Worm (Caenorhabditis elegans): ENCODE results near the gene ZK512.7.

The ZK512.7 gene

ce11 chrIII:9138601-9139000 is at the start of gene ZK512.7:
Gene ZK512.7, minus strand, starts transcription at chrIII:9138701.
- peak in 1 of 2 experiments; percentile 72 for TF ChIP-seq unc-62 (GFP tag; optimal IDR thresholded peaks at IDR 0.05 in 1 of 2)
- TF ChIP-seq unc-62 (tag; optimal IDR thresholded peaks at IDR 0.05) = no peak
- TF ChIP-seq ztf-7 (tag; optimal IDR thresholded peaks at IDR 0.05) = no peak
- TF ChIP-seq spr-1 (tag; optimal IDR thresholded peaks at IDR 0.05) = no peak
- TF ChIP-seq zip-2 (tag; optimal IDR thresholded peaks at IDR 0.05) = no peak
- TF ChIP-seq nhr-77 (tag; optimal IDR thresholded peaks at IDR 0.05) = no peak
- no peak for TF ChIP-seq duxl-1 (tag; optimal IDR thresholded peaks at IDR 0.05; ENCODE audit: poor library complexity)
- no peak for TF ChIP-seq mxl-2 (GFP tag; conservative IDR thresholded peaks at IDR 0.05)

ce11 chrIII:9185722-9186121 is 47.2 kb upstream of the ZK512.7 start, which contains the start of gene ZC84.7:
Gene ZC84.7, plus strand, starts transcription at chrIII:9186022.
- TF ChIP-seq daf-12 (tag; optimal IDR thresholded peaks at IDR 0.05) = no peak
- no peak for TF ChIP-seq nhr-6 (tag; optimal IDR thresholded peaks at IDR 0.05)
- TF ChIP-seq tra-1 (GFP tag; IDR thresholded peaks at IDR 0.05) = no peak
- no peak for TF ChIP-seq lin-38 (GFP tag; IDR thresholded peaks at IDR 0.05)
- TF ChIP-seq ces-1 (GFP tag; optimal IDR thresholded peaks at IDR 0.05) = no peak
- no peak for TF ChIP-seq snpc-1.2 (GFP tag; IDR thresholded peaks at IDR 0.05)

- no peak for TF ChIP-seq lin-29 (GFP tag; IDR thresholded peaks at IDR 0.05)
- TF ChIP-seq unc-62 (GFP tag; optimal IDR thresholded peaks at IDR 0.05 in 1 of 2) = peak in 1 of 2 experiments; percentile 38
- no peak for TF ChIP-seq unc-62 (tag; optimal IDR thresholded peaks at IDR 0.05)
Measured at ce11 chrIII:9181246-9181645, 42.7 kb upstream of the ZK512.7 start, which contains the start of gene tax-4. Gene tax-4, plus strand, starts transcription at chrIII:9181546.

- peak in 1 of 2 experiments; percentile 95 for TF ChIP-seq unc-62 (GFP tag; optimal IDR thresholded peaks at IDR 0.05 in 1 of 2)
- no peak for TF ChIP-seq unc-62 (tag; optimal IDR thresholded peaks at IDR 0.05)
- TF ChIP-seq unc-130 (GFP tag; optimal IDR thresholded peaks at IDR 0.05) = no peak
- no peak for TF ChIP-seq R02D3.7 (tag; optimal IDR thresholded peaks at IDR 0.05)
Measured at ce11 chrIII:9177874-9178273, 39.4 kb upstream of the ZK512.7 start.

DNA sequence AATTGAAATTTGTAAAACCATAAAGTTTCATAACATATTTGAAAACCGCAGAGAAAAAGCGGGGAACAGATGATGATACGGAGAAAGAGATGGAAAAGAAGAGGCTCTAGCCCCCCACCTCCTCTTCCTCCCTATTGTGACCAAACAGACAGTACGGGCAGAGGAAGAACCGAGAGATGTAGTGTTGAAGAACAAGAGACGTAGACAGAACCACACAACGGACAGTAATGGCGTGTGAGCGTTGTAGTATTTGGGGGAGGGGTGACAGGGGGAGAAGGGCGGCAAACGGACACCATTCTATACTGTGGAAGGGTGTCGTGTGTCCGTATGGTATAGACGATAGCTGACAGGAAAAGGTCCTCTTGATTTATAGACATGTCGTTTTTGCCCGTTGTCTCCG is 37.5 kb upstream of the ZK512.7 start:
- no peak for TF ChIP-seq ztf-7 (tag; optimal IDR thresholded peaks at IDR 0.05)
- 0 out of 2 replicates have a peak, but pooled peaks have one; percentile 14 for TF ChIP-seq hmg-1.1 (GFP tag; IDR thresholded peaks at IDR 0.05)
- TF ChIP-seq arid-1 (GFP tag; conservative IDR thresholded peaks at IDR 0.05) = no peak
- no peak for TF ChIP-seq lin-29 (GFP tag; IDR thresholded peaks at IDR 0.05)
- TF ChIP-seq unc-39 (tag; optimal IDR thresholded peaks at IDR 0.05) = no peak
- no peak for TF ChIP-seq snpc-1.2 (GFP tag; IDR thresholded peaks at IDR 0.05)
- no peak for TF ChIP-seq nhr-76 (tag; optimal IDR thresholded peaks at IDR 0.05)
- no peak for TF ChIP-seq hlh-11 (tag; optimal IDR thresholded peaks at IDR 0.05)
- TF ChIP-seq nhr-48 (tag; optimal IDR thresholded peaks at IDR 0.05) = no peak
- peak; percentile 62 for TF ChIP-seq nhr-28 (tag; optimal IDR thresholded peaks at IDR 0.05)
- no peak for TF ChIP-seq nhr-111 (GFP tag; optimal IDR thresholded peaks at IDR 0.05)

DNA sequence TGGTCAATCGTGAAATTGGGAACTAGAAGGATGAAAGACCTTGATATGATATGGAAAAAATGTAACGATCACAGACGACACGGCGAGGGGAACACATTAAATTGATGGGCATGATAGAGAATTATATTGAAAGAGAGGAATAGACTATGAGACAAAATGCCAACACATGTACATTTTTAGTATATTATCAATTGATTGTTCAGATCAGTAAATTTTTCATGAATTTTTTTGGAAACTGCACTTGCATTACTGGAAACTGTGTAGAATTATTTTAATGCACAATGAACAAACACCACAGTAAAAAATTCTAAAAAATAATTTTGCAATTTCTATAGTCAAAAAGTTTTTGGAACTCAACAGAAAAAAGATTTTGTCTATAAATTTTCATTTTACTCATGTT is 34.7 kb upstream of the ZK512.7 start:
- no peak for TF ChIP-seq hlh-11 (tag; optimal IDR thresholded peaks at IDR 0.05)
- peak; percentile 36 for TF ChIP-seq aha-1 (tag)
- TF ChIP-seq nhr-28 (tag; optimal IDR thresholded peaks at IDR 0.05) = peak; percentile 33
- no peak for TF ChIP-seq T20F7.1 (GFP tag; optimal IDR thresholded peaks at IDR 0.05)

- TF ChIP-seq unc-62 (GFP tag; optimal IDR thresholded peaks at IDR 0.05 in 1 of 2) (peak in 1 of 2 experiments; percentile 27), unc-62 (tag; optimal IDR thresholded peaks at IDR 0.05) (no peak), nhr-77 (tag; optimal IDR thresholded peaks at IDR 0.05) (no peak)
Measured at ce11 chrIII:9172702-9173101, 34.2 kb upstream of the ZK512.7 start, which contains the start of gene ina-1. Gene ina-1, minus strand, starts transcription at chrIII:9172802.

DNA sequence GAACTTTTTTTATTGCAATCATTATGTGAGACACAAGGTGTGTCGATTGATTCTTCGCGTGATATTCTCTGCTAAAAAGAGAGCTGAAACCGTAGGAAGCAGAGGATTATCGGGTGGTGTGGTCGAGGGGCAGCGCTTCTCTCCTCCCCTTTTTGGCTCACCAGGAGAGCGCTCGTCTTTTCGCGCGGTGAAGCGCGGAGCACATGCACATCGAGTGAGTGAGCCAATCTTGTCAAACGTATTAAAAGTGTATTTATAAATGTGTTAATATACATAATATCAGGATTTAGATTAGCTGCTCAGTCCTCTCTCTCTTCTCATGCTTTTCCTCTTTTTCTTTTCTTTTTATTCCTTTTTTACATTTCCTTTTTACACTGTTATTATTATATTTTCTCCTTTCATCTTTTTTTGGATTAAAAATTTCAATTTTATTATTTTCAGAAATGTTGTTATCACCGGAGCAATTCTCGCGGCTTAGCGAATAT is 24.2 kb upstream of the ZK512.7 start, which contains the start of gene dgk-3:
dgk-3 (plus strand) TSS at position 435 of the 485 bp plus-strand sequence.
- peak; percentile 58 for TF ChIP-seq aha-1 (tag)
- no peak for TF ChIP-seq mep-1 (tag; optimal IDR thresholded peaks at IDR 0.05)
- no peak for TF ChIP-seq Y5F2A.4 (GFP tag; optimal IDR thresholded peaks at IDR 0.05)
- TF ChIP-seq ZK337.2 (GFP tag; IDR thresholded peaks at IDR 0.05) = no peak
- TF ChIP-seq tag-97 (GFP tag; IDR thresholded peaks at IDR 0.05) = no peak

Data from whole organism, L4 larva.